Fruit fly (Drosophila melanogaster): Measurements from ENCODE around the gene Mst87F.

Gene Mst87F

DNA sequence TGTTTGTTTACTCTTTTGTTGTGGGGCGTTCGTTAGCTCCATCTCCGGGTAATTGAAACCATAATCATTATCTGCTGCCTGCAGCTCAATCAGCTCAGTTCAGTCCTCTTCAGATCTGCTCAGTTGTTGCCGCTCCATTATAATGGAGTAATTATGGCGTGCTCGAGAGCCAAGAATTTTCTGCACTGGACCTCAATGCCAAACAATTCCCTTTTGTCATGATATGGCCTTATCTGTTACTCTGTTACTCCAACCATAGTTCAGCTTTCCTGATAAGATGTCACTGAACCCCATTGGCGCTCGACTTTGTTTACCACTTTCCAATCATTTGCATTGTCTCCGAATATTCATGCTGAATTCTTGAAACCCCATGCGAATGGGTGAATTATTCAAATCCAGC, 37.0 kb downstream of the Mst87F start:
- TF ChIP-seq HmgZ (tag; optimal IDR thresholded peaks at IDR 0.05) (no peak), CG14050 (GFP tag; IDR thresholded peaks at IDR 0.05) (no peak), CG1529 (GFP tag; optimal IDR thresholded peaks at IDR 0.05) (no peak), Myb (GFP tag; optimal IDR thresholded peaks at IDR 0.05) (no peak), CG13296 (GFP tag; optimal IDR thresholded peaks at IDR 0.05) (no peak)

DNA sequence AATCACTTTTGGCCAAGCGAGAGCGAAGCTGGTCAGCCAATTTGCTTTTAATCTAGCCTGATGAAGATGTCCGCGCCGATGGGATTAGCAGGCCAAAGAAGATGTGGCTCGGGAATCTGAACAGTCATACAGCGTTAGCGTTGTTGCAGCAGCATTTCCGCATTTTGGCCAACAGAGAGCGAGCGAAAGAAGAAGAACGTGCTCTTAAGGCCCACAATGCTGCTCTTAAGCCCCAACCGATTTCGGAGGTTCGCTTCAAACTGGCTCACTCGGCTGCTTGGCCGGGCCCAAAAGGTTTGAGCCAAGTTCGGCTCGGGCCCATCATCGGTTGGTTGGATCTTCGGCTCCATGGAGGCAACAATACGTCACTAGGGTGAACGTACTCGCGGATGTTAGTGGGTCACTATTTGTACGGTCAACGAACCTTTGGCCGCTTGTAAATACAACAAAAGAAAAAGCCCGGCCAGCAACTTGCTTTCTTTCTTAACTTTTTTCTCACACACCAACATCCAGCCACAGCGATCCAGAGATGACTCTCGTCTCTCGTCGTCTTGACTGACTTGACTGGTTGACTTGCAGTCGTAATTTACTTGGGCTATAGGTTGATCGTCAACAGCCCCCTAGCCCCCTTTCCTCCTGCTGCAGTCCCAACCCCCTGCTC, 38.1 kb downstream of the Mst87F start:
- TF ChIP-seq CG17328 (GFP tag; IDR thresholded peaks at IDR 0.05) (no peak), ci (GFP tag; IDR thresholded peaks at IDR 0.05) (0 out of 3 replicates have a peak, but pooled peaks have one; percentile 26), lab (GFP tag; optimal IDR thresholded peaks at IDR 0.05) (no peak), CG2116 (GFP tag; optimal IDR thresholded peaks at IDR 0.05) (no peak), CG17385 (GFP tag; optimal IDR thresholded peaks at IDR 0.05) (peak; percentile 36), Eip74EF (GFP tag; optimal IDR thresholded peaks at IDR 0.05) (peak in 1 of 2 experiments; percentile 69), pros (GFP tag; optimal IDR thresholded peaks at IDR 0.05) (peak; percentile 74), Med (GFP tag) (peak; percentile 63), Trl (optimal IDR thresholded peaks at IDR 0.05) (peak; percentile 32 to 45), Trl (GFP tag; optimal IDR thresholded peaks at IDR 0.05) (no peak), CG3163 (GFP tag; optimal IDR thresholded peaks at IDR 0.05) (peak; percentile 90), CG5180 (GFP tag; optimal IDR thresholded peaks at IDR 0.05) (peak; percentile 97), Deaf1 (tag; optimal IDR thresholded peaks at IDR 0.05) (peak; percentile 72), kni (GFP tag; optimal IDR thresholded peaks at IDR 0.05) (peak; percentile 39), crol (GFP tag; IDR thresholded peaks at IDR 0.05) (peak; percentile 72; the same call in 1 of the 2 replicates), z (GFP tag; IDR thresholded peaks at IDR 0.05) (peak; percentile 59; the same call in 1 of the 3 replicates)

DNA sequence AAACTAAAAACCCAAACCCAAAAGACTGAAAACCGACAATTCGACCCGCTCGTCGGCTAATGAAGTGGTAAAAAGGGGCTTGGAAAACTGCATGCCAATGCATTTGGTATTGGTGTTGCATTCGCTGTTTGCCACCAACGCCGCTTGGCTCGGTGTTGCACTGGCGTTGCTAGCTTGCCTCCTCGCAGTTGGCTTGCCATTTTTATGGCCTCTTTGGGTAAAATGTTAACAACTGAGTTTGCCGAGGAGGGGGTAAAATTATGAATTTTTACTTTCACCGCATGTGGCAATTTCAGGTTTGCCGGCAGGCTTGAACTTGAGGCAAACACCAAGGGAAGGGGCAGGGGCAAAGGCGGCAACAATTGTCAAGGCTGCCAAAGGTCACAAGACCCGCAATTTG, 39.1 kb downstream of the Mst87F start:
- TF ChIP-seq CG15479 (GFP tag; optimal IDR thresholded peaks at IDR 0.05), result peak; percentile 71
- peak in 1 of 2 experiments; percentile 35 for TF ChIP-seq tll (GFP tag; optimal IDR thresholded peaks at IDR 0.05)
- peak; percentile 14 for TF ChIP-seq Kr (GFP tag; optimal IDR thresholded peaks at IDR 0.05)
- TF ChIP-seq prd (optimal IDR thresholded peaks at IDR 0.05), result no peak
- 0 out of 3 replicates have a peak, but pooled peaks have one; percentile 27 for TF ChIP-seq prd (GFP tag; IDR thresholded peaks at IDR 0.05)
- TF ChIP-seq oc (tag; optimal IDR thresholded peaks at IDR 0.05), result no peak
- peak; percentile 68 for TF ChIP-seq zen (tag; optimal IDR thresholded peaks at IDR 0.05)
- TF ChIP-seq cad (GFP tag; optimal IDR thresholded peaks at IDR 0.05), result peak; percentile 84
- peak; percentile 19 for TF ChIP-seq twi (tag; optimal IDR thresholded peaks at IDR 0.05)
- TF ChIP-seq tx (GFP tag; optimal IDR thresholded peaks at IDR 0.05), result no peak
- TF ChIP-seq HLH3B (GFP tag; IDR thresholded peaks at IDR 0.05), result no peak
- no peak for TF ChIP-seq HLH4C (GFP tag; IDR thresholded peaks at IDR 0.05; ENCODE audit: partially characterized antibody)
- TF ChIP-seq ewg (GFP tag; optimal IDR thresholded peaks at IDR 0.05), result no peak

DNA sequence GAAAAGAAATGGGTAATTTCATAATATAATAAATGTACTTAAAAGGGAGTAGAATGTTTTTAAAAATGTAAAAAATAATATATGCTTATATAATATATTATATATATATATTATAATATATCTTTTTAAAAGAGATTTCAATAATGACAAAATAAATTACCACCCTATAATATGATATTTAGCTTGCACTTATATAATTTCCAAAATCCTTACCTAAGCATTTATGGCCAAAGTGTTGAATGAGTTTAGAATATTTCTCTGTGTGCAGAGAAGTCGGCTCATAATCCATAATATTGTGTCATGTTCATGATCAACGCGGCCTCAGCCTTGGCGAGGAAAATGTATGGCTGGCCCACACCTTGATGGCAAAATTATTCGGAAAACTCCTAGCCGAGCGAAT, 39.6 kb downstream of the Mst87F start:
- TF ChIP-seq Pdp1 (GFP tag; optimal IDR thresholded peaks at IDR 0.05) (peak in 1 of 2 experiments; percentile 7), CG15073 (GFP tag; optimal IDR thresholded peaks at IDR 0.05) (no peak), Drgx (GFP tag; IDR thresholded peaks at IDR 0.05) (0 out of 2 replicates have a peak, but pooled peaks have one; percentile 13), CG15696 (tag; optimal IDR thresholded peaks at IDR 0.05) (peak; percentile 5)
